Comparison of ENCODE assay signal across 1 fruit fly cellular context in the genomic region with DNA sequence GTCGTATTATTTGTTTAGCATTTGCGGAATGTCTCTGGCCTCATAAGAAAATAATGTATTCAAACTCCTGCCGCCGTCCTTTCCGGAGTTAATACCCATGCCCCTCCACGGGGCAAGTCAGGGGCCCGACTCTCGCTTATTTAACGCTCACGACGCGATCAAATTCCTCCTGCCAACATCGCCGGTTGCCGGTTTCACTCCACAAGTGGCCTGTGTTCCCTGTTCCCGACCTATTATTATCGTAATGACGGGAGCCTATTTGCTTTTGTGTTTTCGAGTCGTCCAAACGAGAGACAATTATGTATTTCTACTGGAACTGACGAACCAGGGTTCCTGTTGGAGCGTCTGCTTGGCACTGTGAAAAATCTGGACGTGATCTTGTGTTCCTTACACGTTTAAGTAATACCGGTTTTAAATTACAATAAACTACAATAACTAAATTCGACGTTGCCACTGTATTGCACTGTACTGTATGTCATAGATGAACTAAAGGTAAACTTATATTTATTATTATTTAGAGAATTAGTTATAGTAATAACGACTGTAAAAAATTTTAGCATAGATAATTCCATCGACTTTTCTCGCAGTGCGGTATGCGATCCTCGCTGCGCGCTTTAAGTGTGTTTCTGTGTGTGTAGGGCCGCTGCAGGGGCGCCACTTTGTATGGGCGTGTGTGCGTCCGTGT.
A peak's percentile ranks its signal among the peaks of the same experiment; 100 is the strongest.
TF ChIP-seq lines count a peak whose summit lies in the region.

No protein-coding gene starts in this region.

TF ChIP-seq in whole organism, embryonic, 481 proteins besides CTCF, POLR2A, EP300 and RAD21 (continued from another document and continues in another):
- no peak for TF ChIP-seq CG3995 (GFP tag; optimal IDR thresholded peaks at IDR 0.05; lab: Kevin White, UChicago)
- TF ChIP-seq CG14014 (GFP tag; IDR thresholded peaks at IDR 0.05; lab: Robert Waterston, UW) = no peak
- TF ChIP-seq bowl (GFP tag; IDR thresholded peaks at IDR 0.05; lab: Robert Waterston, UW) = no peak
- TF ChIP-seq tx (GFP tag; optimal IDR thresholded peaks at IDR 0.05; lab: Kevin White, UChicago) = no peak
- peak; percentile 28; the same call in 1 of the 3 replicates for TF ChIP-seq HLH4C (GFP tag; IDR thresholded peaks at IDR 0.05; lab: Robert Waterston, UW; ENCODE audit: partially characterized antibody)
- TF ChIP-seq CG6654 (GFP tag; optimal IDR thresholded peaks at IDR 0.05; lab: Kevin White, UChicago) = no peak
- TF ChIP-seq odd (GFP tag; optimal IDR thresholded peaks at IDR 0.05; lab: Kevin White, UChicago) = peak; percentile 11
- no peak for TF ChIP-seq Dp (GFP tag; optimal IDR thresholded peaks at IDR 0.05; lab: Kevin White, UChicago)
- TF ChIP-seq sens-2 (GFP tag; IDR thresholded peaks at IDR 0.05; lab: Robert Waterston, UW) = 0 out of 2 replicates have a peak, but pooled peaks have one; percentile 26
- peak; percentile 66 for TF ChIP-seq CG17361 (GFP tag; IDR thresholded peaks at IDR 0.05; lab: Robert Waterston, UW)
- TF ChIP-seq CG9609 (GFP tag; optimal IDR thresholded peaks at IDR 0.05; lab: Kevin White, UChicago) = no peak
- TF ChIP-seq CG3163 (GFP tag; optimal IDR thresholded peaks at IDR 0.05; lab: Kevin White, UChicago) = no peak
- peak; percentile 20 for TF ChIP-seq CG18476 (GFP tag; optimal IDR thresholded peaks at IDR 0.05; lab: Kevin White, UChicago)
- no peak for TF ChIP-seq fd3F (GFP tag; optimal IDR thresholded peaks at IDR 0.05; lab: Kevin White, UChicago)
- no peak for TF ChIP-seq jigr1 (GFP tag; IDR thresholded peaks at IDR 0.05; lab: Robert Waterston, UW)
- peak; percentile 22 for TF ChIP-seq CG8359 (GFP tag; optimal IDR thresholded peaks at IDR 0.05; lab: Kevin White, UChicago; ENCODE audit: borderline replicate concordance)
- peak; percentile 76 for TF ChIP-seq nom (GFP tag; optimal IDR thresholded peaks at IDR 0.05; lab: Kevin White, UChicago)
- no peak for TF ChIP-seq Hr51 (GFP tag; optimal IDR thresholded peaks at IDR 0.05; lab: Kevin White, UChicago)
- no peak for TF ChIP-seq tap (tag; optimal IDR thresholded peaks at IDR 0.05; lab: Kevin White, UChicago)
- TF ChIP-seq CG2199 (GFP tag; IDR thresholded peaks at IDR 0.05; lab: Robert Waterston, UW) = peak; percentile 65; the same call in 1 of the 3 replicates
- TF ChIP-seq CG17912 (GFP tag; optimal IDR thresholded peaks at IDR 0.05; lab: Kevin White, UChicago) = no peak
- TF ChIP-seq B-H1 (GFP tag; IDR thresholded peaks at IDR 0.05; lab: Robert Waterston, UW) = no peak
- TF ChIP-seq eve (GFP tag; optimal IDR thresholded peaks at IDR 0.05; lab: Kevin White, UChicago) = no peak
- TF ChIP-seq CG4854 (GFP tag; optimal IDR thresholded peaks at IDR 0.05; lab: Kevin White, UChicago) = no peak
- no peak for TF ChIP-seq CG12769 (tag; optimal IDR thresholded peaks at IDR 0.05; lab: Kevin White, UChicago)
- 0 out of 2 replicates have a peak, but pooled peaks have one; percentile 24 for TF ChIP-seq CG4730 (GFP tag; IDR thresholded peaks at IDR 0.05; lab: Robert Waterston, UW)
- TF ChIP-seq CG6683 (GFP tag; optimal IDR thresholded peaks at IDR 0.05; lab: Kevin White, UChicago) = no peak
- no peak for TF ChIP-seq CG14667 (GFP tag; IDR thresholded peaks at IDR 0.05; lab: Robert Waterston, UW)
- peak; percentile 89 for TF ChIP-seq CG9727 (GFP tag; optimal IDR thresholded peaks at IDR 0.05; lab: Kevin White, UChicago)
- peak; percentile 39 for TF ChIP-seq CG30403 (GFP tag; optimal IDR thresholded peaks at IDR 0.05; lab: Kevin White, UChicago)
- peak; percentile 32 for TF ChIP-seq Oli (tag; optimal IDR thresholded peaks at IDR 0.05; lab: Kevin White, UChicago)
- peak; percentile 76 for TF ChIP-seq row (GFP tag; IDR thresholded peaks at IDR 0.05; lab: Robert Waterston, UW)
- TF ChIP-seq nmo (GFP tag; optimal IDR thresholded peaks at IDR 0.05; lab: Kevin White, UChicago) = peak; percentile 66
- TF ChIP-seq gsb (GFP tag; IDR thresholded peaks at IDR 0.05; lab: Robert Waterston, UW) = no peak
- TF ChIP-seq esg (GFP tag; conservative IDR thresholded peaks at IDR 0.05; lab: Robert Waterston, UW) = no peak
- TF ChIP-seq CG12391 (tag; optimal IDR thresholded peaks at IDR 0.05; lab: Kevin White, UChicago) = peak; percentile 73
- no peak for TF ChIP-seq D (optimal IDR thresholded peaks at IDR 0.05; lab: Kevin White, UChicago)
- TF ChIP-seq D (GFP tag; optimal IDR thresholded peaks at IDR 0.05; lab: Kevin White, UChicago) = peak; percentile 65
- TF ChIP-seq ssp (GFP tag; IDR thresholded peaks at IDR 0.05; lab: Robert Waterston, UW) = 0 out of 2 replicates have a peak, but pooled peaks have one; percentile 15
- peak; percentile 75 for TF ChIP-seq gem (tag; optimal IDR thresholded peaks at IDR 0.05; lab: Kevin White, UChicago)
- no peak for TF ChIP-seq pan (optimal IDR thresholded peaks at IDR 0.05; lab: Kevin White, UChicago)
- TF ChIP-seq pan (GFP tag; optimal IDR thresholded peaks at IDR 0.05 in 1 of 2, IDR thresholded peaks at IDR 0.05 in 1 of 2) = no peak
- TF ChIP-seq Lhr (GFP tag; optimal IDR thresholded peaks at IDR 0.05; lab: Kevin White, UChicago) = peak; percentile 27
- TF ChIP-seq zen2 (GFP tag; IDR thresholded peaks at IDR 0.05; lab: Robert Waterston, UW; ENCODE audit: partially characterized antibody) = no peak
- peak; percentile 71 for TF ChIP-seq twi (tag; optimal IDR thresholded peaks at IDR 0.05; lab: Kevin White, UChicago)
- peak; percentile 52 for TF ChIP-seq trem (tag; optimal IDR thresholded peaks at IDR 0.05; lab: Kevin White, UChicago)
- TF ChIP-seq CG5953 (GFP tag; IDR thresholded peaks at IDR 0.05; lab: Robert Waterston, UW) = no peak
- peak; percentile 45 for TF ChIP-seq Nf-YB (GFP tag; optimal IDR thresholded peaks at IDR 0.05; lab: Kevin White, UChicago)
- peak; percentile 75 for TF ChIP-seq Ets65A (GFP tag; lab: Kevin White, UChicago)
- no peak for TF ChIP-seq her (GFP tag; optimal IDR thresholded peaks at IDR 0.05; lab: Kevin White, UChicago)
- no peak for TF ChIP-seq CG12104 (GFP tag; optimal IDR thresholded peaks at IDR 0.05; lab: Kevin White, UChicago)
- TF ChIP-seq CG4820 (GFP tag; optimal IDR thresholded peaks at IDR 0.05; lab: Kevin White, UChicago) = peak; percentile 49
- TF ChIP-seq aop (GFP tag; IDR thresholded peaks at IDR 0.05; lab: Robert Waterston, UW) = no peak
- TF ChIP-seq nerfin-1 (tag; optimal IDR thresholded peaks at IDR 0.05; lab: Kevin White, UChicago) = peak; percentile 7
- no peak for TF ChIP-seq CG15514 (GFP tag; optimal IDR thresholded peaks at IDR 0.05; lab: Kevin White, UChicago)
- peak; percentile 33 for TF ChIP-seq CG13424 (tag; optimal IDR thresholded peaks at IDR 0.05; lab: Kevin White, UChicago)
- peak; percentile 25 for TF ChIP-seq Xbp1 (GFP tag; optimal IDR thresholded peaks at IDR 0.05; lab: Kevin White, UChicago)
- 0 out of 2 replicates have a peak, but pooled peaks have one; percentile 13 for TF ChIP-seq E2f1 (GFP tag; IDR thresholded peaks at IDR 0.05; lab: Robert Waterston, UW)
- TF ChIP-seq grn (GFP tag; optimal IDR thresholded peaks at IDR 0.05; lab: Kevin White, UChicago) = no peak
- peak; percentile 68; the same call in 2 of the 3 replicates for TF ChIP-seq CG34422 (GFP tag; IDR thresholded peaks at IDR 0.05; lab: Robert Waterston, UW)
- no peak for TF ChIP-seq vfl (GFP tag; optimal IDR thresholded peaks at IDR 0.05; lab: Kevin White, UChicago)
- no peak for TF ChIP-seq Hand (GFP tag; optimal IDR thresholded peaks at IDR 0.05; lab: Kevin White, UChicago)
- TF ChIP-seq CG13775 (GFP tag; optimal IDR thresholded peaks at IDR 0.05; lab: Kevin White, UChicago) = peak; percentile 69
- TF ChIP-seq CG16863 (GFP tag; optimal IDR thresholded peaks at IDR 0.05; lab: Kevin White, UChicago) = no peak
- TF ChIP-seq ato (GFP tag; IDR thresholded peaks at IDR 0.05; lab: Robert Waterston, UW; ENCODE audit: partially characterized antibody) = no peak
- TF ChIP-seq NC2β (GFP tag; optimal IDR thresholded peaks at IDR 0.05; lab: Kevin White, UChicago) = peak; percentile 14
- TF ChIP-seq CG32772 (GFP tag; IDR thresholded peaks at IDR 0.05; lab: Robert Waterston, UW) = no peak
- no peak for TF ChIP-seq pita (GFP tag; optimal IDR thresholded peaks at IDR 0.05; lab: Kevin White, UChicago)
- peak; percentile 36 for TF ChIP-seq tio (GFP tag; optimal IDR thresholded peaks at IDR 0.05; lab: Kevin White, UChicago)
- no peak for TF ChIP-seq pzg (GFP tag; optimal IDR thresholded peaks at IDR 0.05; lab: Kevin White, UChicago)
- no peak for TF ChIP-seq CG31365 (tag; optimal IDR thresholded peaks at IDR 0.05; lab: Kevin White, UChicago)
- no peak for TF ChIP-seq Pdp1 (GFP tag; optimal IDR thresholded peaks at IDR 0.05; lab: Kevin White, UChicago)
- no peak for TF ChIP-seq tna (GFP tag; IDR thresholded peaks at IDR 0.05; lab: Robert Waterston, UW; ENCODE audit: partially characterized antibody)
- no peak for TF ChIP-seq Nf-YA (GFP tag; IDR thresholded peaks at IDR 0.05; lab: Robert Waterston, UW)
- TF ChIP-seq CG15073 (GFP tag; optimal IDR thresholded peaks at IDR 0.05; lab: Kevin White, UChicago) = no peak
- TF ChIP-seq hb (GFP tag; IDR thresholded peaks at IDR 0.05; lab: Robert Waterston, UW; ENCODE audit: partially characterized antibody) = no peak
- TF ChIP-seq zfh2 (GFP tag; optimal IDR thresholded peaks at IDR 0.05; lab: Kevin White, UChicago) = no peak
- TF ChIP-seq mld (GFP tag; IDR thresholded peaks at IDR 0.05; lab: Robert Waterston, UW; ENCODE audit: partially characterized antibody) = no peak
- TF ChIP-seq bcd (GFP tag; optimal IDR thresholded peaks at IDR 0.05; lab: Kevin White, UChicago) = peak; percentile 6
- TF ChIP-seq fd96Cb (tag; optimal IDR thresholded peaks at IDR 0.05; lab: Kevin White, UChicago) = peak; percentile 38
- no peak for TF ChIP-seq Doc3 (GFP tag; IDR thresholded peaks at IDR 0.05; lab: Robert Waterston, UW; ENCODE audit: partially characterized antibody)
- peak; percentile 36 for TF ChIP-seq Spps (tag; optimal IDR thresholded peaks at IDR 0.05; lab: Kevin White, UChicago)
- no peak for TF ChIP-seq repo (GFP tag; optimal IDR thresholded peaks at IDR 0.05; lab: Kevin White, UChicago)
- no peak for TF ChIP-seq trh (GFP tag; optimal IDR thresholded peaks at IDR 0.05; lab: Kevin White, UChicago)
- TF ChIP-seq NFAT (GFP tag; IDR thresholded peaks at IDR 0.05; lab: Robert Waterston, UW) = 0 out of 2 replicates have a peak, but pooled peaks have one; percentile 19
- no peak for TF ChIP-seq exex (tag; optimal IDR thresholded peaks at IDR 0.05; lab: Kevin White, UChicago)
- no peak for TF ChIP-seq Antp (GFP tag; optimal IDR thresholded peaks at IDR 0.05; lab: Kevin White, UChicago)
- no peak for TF ChIP-seq Camta (GFP tag; optimal IDR thresholded peaks at IDR 0.05; lab: Kevin White, UChicago)
- TF ChIP-seq pros (GFP tag; optimal IDR thresholded peaks at IDR 0.05; lab: Kevin White, UChicago) = no peak
- TF ChIP-seq CG6813 (GFP tag; optimal IDR thresholded peaks at IDR 0.05; lab: Kevin White, UChicago) = peak; percentile 34
- TF ChIP-seq HLH3B (GFP tag; IDR thresholded peaks at IDR 0.05; lab: Robert Waterston, UW) = no peak
- TF ChIP-seq CG1233 (GFP tag; optimal IDR thresholded peaks at IDR 0.05; lab: Kevin White, UChicago) = peak; percentile 56
- peak; percentile 95 for TF ChIP-seq CG15696 (tag; optimal IDR thresholded peaks at IDR 0.05; lab: Kevin White, UChicago)
- TF ChIP-seq caup (GFP tag; optimal IDR thresholded peaks at IDR 0.05; lab: Kevin White, UChicago; ENCODE audit: severe bottlenecking) = no peak
- TF ChIP-seq PHDP (tag; optimal IDR thresholded peaks at IDR 0.05; lab: Kevin White, UChicago) = no peak
- no peak for TF ChIP-seq wor (GFP tag; IDR thresholded peaks at IDR 0.05; lab: Robert Waterston, UW)
- peak; percentile 23 for TF ChIP-seq Abd-B (GFP tag; optimal IDR thresholded peaks at IDR 0.05; lab: Kevin White, UChicago)
- TF ChIP-seq CG5245 (GFP tag; optimal IDR thresholded peaks at IDR 0.05; lab: Kevin White, UChicago) = peak; percentile 28
- TF ChIP-seq sc (optimal IDR thresholded peaks at IDR 0.05; lab: Kevin White, UChicago) = no peak
- TF ChIP-seq sc (GFP tag; optimal IDR thresholded peaks at IDR 0.05; lab: Kevin White, UChicago) = no peak
- TF ChIP-seq CG7839 (tag; optimal IDR thresholded peaks at IDR 0.05; lab: Kevin White, UChicago) = peak; percentile 28
- TF ChIP-seq CG10321 (GFP tag; IDR thresholded peaks at IDR 0.05; lab: Robert Waterston, UW) = no peak
- TF ChIP-seq lab (GFP tag; optimal IDR thresholded peaks at IDR 0.05; lab: Kevin White, UChicago) = no peak
- TF ChIP-seq CG1529 (GFP tag; optimal IDR thresholded peaks at IDR 0.05; lab: Kevin White, UChicago) = peak; percentile 50
- no peak for TF ChIP-seq Sry-β (GFP tag; optimal IDR thresholded peaks at IDR 0.05; lab: Kevin White, UChicago)
- TF ChIP-seq ac (GFP tag; optimal IDR thresholded peaks at IDR 0.05; lab: Kevin White, UChicago) = peak; percentile 78
- no peak for TF ChIP-seq CG4360 (GFP tag; IDR thresholded peaks at IDR 0.05; lab: Robert Waterston, UW)
- peak; percentile 83 for TF ChIP-seq CG16815 (GFP tag; optimal IDR thresholded peaks at IDR 0.05; lab: Kevin White, UChicago)
- TF ChIP-seq gt (GFP tag; IDR thresholded peaks at IDR 0.05; lab: Robert Waterston, UW) = no peak
- no peak for TF ChIP-seq sr (GFP tag; IDR thresholded peaks at IDR 0.05; lab: Robert Waterston, UW)
- peak; percentile 69 for TF ChIP-seq corto (GFP tag; optimal IDR thresholded peaks at IDR 0.05; lab: Kevin White, UChicago)
- TF ChIP-seq CG2120 (GFP tag; optimal IDR thresholded peaks at IDR 0.05; lab: Kevin White, UChicago) = no peak
- TF ChIP-seq CG17568 (GFP tag; optimal IDR thresholded peaks at IDR 0.05; lab: Kevin White, UChicago) = no peak
- TF ChIP-seq CoRest (tag; optimal IDR thresholded peaks at IDR 0.05; lab: Kevin White, UChicago) = peak; percentile 45
- no peak for TF ChIP-seq ro (GFP tag; IDR thresholded peaks at IDR 0.05; lab: Robert Waterston, UW)
- peak; percentile 18 for TF ChIP-seq Max (GFP tag; optimal IDR thresholded peaks at IDR 0.05; lab: Kevin White, UChicago)
- no peak for TF ChIP-seq danr (GFP tag; IDR thresholded peaks at IDR 0.05; lab: Robert Waterston, UW)
- no peak for TF ChIP-seq yki (optimal IDR thresholded peaks at IDR 0.05; lab: Kevin White, UChicago)
- no peak for TF ChIP-seq sisA (GFP tag; IDR thresholded peaks at IDR 0.05; lab: Robert Waterston, UW)
- TF ChIP-seq Mrtf (GFP tag; IDR thresholded peaks at IDR 0.05; lab: Robert Waterston, UW) = no peak
- TF ChIP-seq dpn (GFP tag; optimal IDR thresholded peaks at IDR 0.05; lab: Kevin White, UChicago) = no peak
- no peak for TF ChIP-seq CG10366 (GFP tag; IDR thresholded peaks at IDR 0.05; lab: Robert Waterston, UW)
- TF ChIP-seq CG6689 (GFP tag; IDR thresholded peaks at IDR 0.05; lab: Robert Waterston, UW) = 0 out of 2 replicates have a peak, but pooled peaks have one; percentile 33
- peak; percentile 6 for TF ChIP-seq CG18619 (GFP tag; optimal IDR thresholded peaks at IDR 0.05; lab: Kevin White, UChicago)
- TF ChIP-seq Ssrp (tag; optimal IDR thresholded peaks at IDR 0.05; lab: Kevin White, UChicago) = peak; percentile 60
- no peak for TF ChIP-seq crol (GFP tag; IDR thresholded peaks at IDR 0.05; lab: Robert Waterston, UW)
